Worm (Caenorhabditis elegans) whole organism, L1 larva: ENCODE data around the gene arrd-25.

Experiments
- C16A3.4 ChIP-seq: fragments of 150-350 bp; optimal IDR thresholded peaks from 2 replicates; lab custom pipeline; 2014; ENCODE audit warnings: missing biosample characterization, missing genetic modification characterization
- F16B12.6 ChIP-seq: fragments of 150-350 bp; optimal IDR thresholded peaks from 2 replicates; lab custom pipeline; 2014; ENCODE audit warnings: missing biosample characterization, missing genetic modification characterization
- aha-1 ChIP-seq: fragments of 150-350 bp; optimal IDR thresholded peaks from 2 replicates; lab custom pipeline; 2014; ENCODE audit warnings: missing biosample characterization, missing genetic modification characterization
- alr-1 ChIP-seq: fragments of 200-800 bp; sonication (Bioruptor generic); optimal IDR thresholded peaks from 2 replicates; lab custom pipeline; 2018; ENCODE audit warnings: borderline replicate concordance, mild to moderate bottlenecking, missing genetic modification characterization, missing compliant biosample characterization
- aly-2 ChIP-seq: fragments of 150-350 bp; optimal IDR thresholded peaks from 2 replicates; lab custom pipeline; 2014; ENCODE audit warnings: missing biosample characterization, missing genetic modification characterization
- ama-1 ChIP-seq: fragments of 150-350 bp; optimal IDR thresholded peaks from 2 replicates; lab custom pipeline; 2014
- blmp-1 ChIP-seq: fragments of 150-350 bp; optimal IDR thresholded peaks from 2 replicates; lab custom pipeline; 2014; ENCODE audit warnings: missing biosample characterization, missing genetic modification characterization
- ceh-63 ChIP-seq: fragments of 200-800 bp; sonication (Bioruptor generic); optimal IDR thresholded peaks from 2 replicates; lab custom pipeline; 2018; ENCODE audit warnings: mild to moderate bottlenecking, missing genetic modification characterization, missing compliant biosample characterization
- ceh-8 ChIP-seq: fragments of 200-800 bp; sonication (Bioruptor generic); optimal IDR thresholded peaks from 2 replicates; lab custom pipeline; 2018; ENCODE audit warnings: mild to moderate bottlenecking, missing genetic modification characterization, moderate library complexity, missing compliant biosample characterization
- ceh-82 ChIP-seq, 3 experiments: fragments of 150-350 bp in 1 of 3; sonication (generic microtip) in 2 of 3; optimal IDR thresholded peaks; 2 replicates each; lab custom pipeline; 2014 to 2017; ENCODE audit warnings: missing biosample characterization in 3 of 3, missing genetic modification characterization in 3 of 3
- ces-1 ChIP-seq: fragments of 150-350 bp; optimal IDR thresholded peaks from 2 replicates; lab custom pipeline; 2014; ENCODE audit warnings: missing biosample characterization, missing genetic modification reagents, missing genetic modification characterization
- dpl-1 ChIP-seq, 3 experiments: fragments of 150-350 bp in 2 of 3; sonication (generic microtip) in 1 of 3; optimal IDR thresholded peaks; 2 replicates each; lab custom pipeline; 2014 to 2017; ENCODE audit warnings: missing biosample characterization in 3 of 3, missing genetic modification characterization in 3 of 3, missing genetic modification reagents in 3 of 3
- dsc-1 ChIP-seq: sonication (generic microtip); optimal IDR thresholded peaks from 2 replicates; lab custom pipeline; 2016; ENCODE audit warnings: mild to moderate bottlenecking, missing genetic modification characterization, missing compliant biosample characterization
- efl-1 ChIP-seq, 4 experiments: fragments of 150-350 bp; optimal IDR thresholded peaks in 3 of 4; peaks in 1 of 4; 1 replicate in 1 of 4; 2 replicates in 3 of 4; lab custom pipeline; 2014; ENCODE audit warnings: missing biosample characterization in 2 of 4, missing genetic modification characterization in 2 of 4, missing genetic modification reagents in 2 of 4
- efl-3 ChIP-seq: fragments of 200-800 bp; sonication (Bioruptor generic); optimal IDR thresholded peaks from 2 replicates; lab custom pipeline; 2018; ENCODE audit warnings: mild to moderate bottlenecking, missing genetic modification characterization, missing compliant biosample characterization
- egl-13 ChIP-seq: sonication (generic microtip); optimal IDR thresholded peaks from 2 replicates; lab custom pipeline; 2016; ENCODE audit warnings: missing genotype, missing genetic modification reagents, missing genetic modification characterization, missing compliant biosample characterization
- egl-27 ChIP-seq, 2 experiments: fragments of 150-350 bp in 1 of 2; sonication (generic microtip); optimal IDR thresholded peaks; 3 replicates each; lab custom pipeline; 2017 to 2018; ENCODE audit warnings: missing biosample characterization in 2 of 2, missing genetic modification characterization in 2 of 2, missing genetic modification reagents in 2 of 2
- elt-2 ChIP-seq: sonication (generic microtip); optimal IDR thresholded peaks from 2 replicates; lab custom pipeline; 2016; ENCODE audit warnings: missing genetic modification characterization, mild to moderate bottlenecking, inconsistent platforms, missing compliant biosample characterization, missing genetic modification reagents
- elt-3 ChIP-seq, 6 experiments: fragments of 150-350 bp in 1 of 6; sonication (generic microtip); optimal IDR thresholded peaks; 2 replicates each; lab custom pipeline; 2017 to 2018; ENCODE audit warnings: missing biosample characterization in 6 of 6, missing genetic modification characterization in 6 of 6, inconsistent platforms in 1 of 6
- ets-5 ChIP-seq: fragments of 200-800 bp; sonication (Bioruptor generic); IDR thresholded peaks from 2 replicates; pipeline ENCODE4 v1.3.6; 2022; ENCODE audit warnings: missing genetic modification characterization, missing compliant biosample characterization
- fkh-10 ChIP-seq: sonication (generic microtip); optimal IDR thresholded peaks from 2 replicates; lab custom pipeline; 2017; ENCODE audit warnings: missing biosample characterization, missing genetic modification reagents, missing genetic modification characterization
- grh-1 ChIP-seq: fragments of 200-800 bp; sonication (Bioruptor generic); IDR thresholded peaks from 2 replicates; pipeline ENCODE4 v1.3.6; 2022; ENCODE audit warnings: missing genetic modification reagents, missing genetic modification characterization, missing compliant biosample characterization
- hpl-2 ChIP-seq: fragments of 150-350 bp; optimal IDR thresholded peaks from 2 replicates; lab custom pipeline; 2014; ENCODE audit warnings: missing biosample characterization, missing genetic modification reagents, missing genetic modification characterization
- irx-1 ChIP-seq: sonication (generic microtip); optimal IDR thresholded peaks from 2 replicates; lab custom pipeline; 2016; ENCODE audit warnings: missing genetic modification characterization, missing compliant biosample characterization
- isw-1 ChIP-seq: fragments of 200-800 bp; sonication (Bioruptor generic); IDR thresholded peaks from 2 replicates; pipeline ENCODE4 v1.3.6; 2022; ENCODE audit warnings: missing genetic modification characterization, missing compliant biosample characterization
- jun-1 ChIP-seq: fragments of 150-350 bp; optimal IDR thresholded peaks from 2 replicates; lab custom pipeline; 2014; ENCODE audit warnings: missing biosample characterization, missing genetic modification reagents, missing genetic modification characterization
- lin-13 ChIP-seq: fragments of 150-350 bp; optimal IDR thresholded peaks from 2 replicates; lab custom pipeline; 2014; ENCODE audit warnings: missing biosample characterization, missing genetic modification reagents, missing genetic modification characterization
- lin-15B ChIP-seq: fragments of 150-350 bp; sonication (generic microtip); optimal IDR thresholded peaks from 3 replicates; lab custom pipeline; 2014; ENCODE audit warnings: missing biosample characterization, missing genetic modification characterization
- lin-39 ChIP-seq: fragments of 150-350 bp; optimal IDR thresholded peaks from 2 replicates; lab custom pipeline; 2014; ENCODE audit warnings: missing biosample characterization, missing genetic modification reagents, missing genetic modification characterization
- lir-3 ChIP-seq: sonication (generic microtip); optimal IDR thresholded peaks from 2 replicates; lab custom pipeline; 2016; ENCODE audit warnings: mild to moderate bottlenecking, missing genetic modification characterization, moderate library complexity, missing compliant biosample characterization; ENCODE audit not compliant: poor library complexity
- nhr-11 ChIP-seq: fragments of 150-350 bp; optimal IDR thresholded peaks from 2 replicates; lab custom pipeline; 2014; ENCODE audit warnings: missing biosample characterization, missing genetic modification characterization
- nhr-19 ChIP-seq: fragments of 200-800 bp; sonication (Bioruptor generic); conservative IDR thresholded peaks from 2 replicates; pipeline ENCODE4 v1.3.6; 2022; ENCODE audit warnings: missing genetic modification characterization, missing compliant biosample characterization
- nhr-20 ChIP-seq: sonication (generic microtip); optimal IDR thresholded peaks from 2 replicates; lab custom pipeline; 2016; ENCODE audit warnings: mild to moderate bottlenecking, missing genetic modification characterization, missing compliant biosample characterization
- nhr-71 ChIP-seq: sonication (generic microtip); optimal IDR thresholded peaks from 2 replicates; lab custom pipeline; 2016; ENCODE audit warnings: mild to moderate bottlenecking, missing genetic modification characterization, moderate library complexity, missing compliant biosample characterization
- nhr-76 ChIP-seq: sonication (generic microtip); optimal IDR thresholded peaks from 2 replicates; lab custom pipeline; 2017; ENCODE audit warnings: missing biosample characterization, missing genetic modification characterization
- nhr-77 ChIP-seq: fragments of 150-350 bp; optimal IDR thresholded peaks from 2 replicates; lab custom pipeline; 2014; ENCODE audit warnings: missing biosample characterization, missing genetic modification characterization
- nhr-84 ChIP-seq: sonication (generic microtip); optimal IDR thresholded peaks from 2 replicates; lab custom pipeline; 2017; ENCODE audit warnings: missing biosample characterization, missing genetic modification characterization
- nhr-85 ChIP-seq: sonication (generic microtip); peaks from one replicate; lab custom pipeline; 2016; ENCODE audit warnings: missing genetic modification characterization, inconsistent platforms, missing compliant biosample characterization
- nhr-90 ChIP-seq: sonication (generic microtip); optimal IDR thresholded peaks from 2 replicates; lab custom pipeline; 2016; ENCODE audit warnings: mild to moderate bottlenecking, missing genetic modification characterization, missing compliant biosample characterization; ENCODE audit not compliant: poor library complexity
- skn-1 ChIP-seq: fragments of 150-350 bp; optimal IDR thresholded peaks from 2 replicates; lab custom pipeline; 2014; ENCODE audit warnings: missing biosample characterization, missing genetic modification characterization
- snpc-4 ChIP-seq: fragments of 150-350 bp; optimal IDR thresholded peaks from 2 replicates; lab custom pipeline; 2014; ENCODE audit warnings: missing biosample characterization, missing genetic modification characterization
- sox-4 ChIP-seq: sonication (generic microtip); optimal IDR thresholded peaks from 2 replicates; lab custom pipeline; 2016; ENCODE audit warnings: missing genetic modification characterization, missing compliant biosample characterization
- sptf-1 ChIP-seq: fragments of 150-350 bp; optimal IDR thresholded peaks from 2 replicates; lab custom pipeline; 2014; ENCODE audit warnings: missing biosample characterization, missing genetic modification characterization
- tbx-2 ChIP-seq: sonication (generic microtip); optimal IDR thresholded peaks from 2 replicates; lab custom pipeline; 2016; ENCODE audit warnings: missing genetic modification characterization, missing compliant biosample characterization
- unc-130 ChIP-seq: fragments of 150-350 bp; optimal IDR thresholded peaks from 2 replicates; lab custom pipeline; 2017; ENCODE audit warnings: missing biosample characterization, missing genetic modification characterization, inconsistent platforms
- unc-62 ChIP-seq: fragments of 150-350 bp; optimal IDR thresholded peaks from 2 replicates; lab custom pipeline; 2014; ENCODE audit warnings: missing biosample characterization, missing genetic modification reagents, missing genetic modification characterization
- unc-86 ChIP-seq: sonication (generic microtip); optimal IDR thresholded peaks from 2 replicates; lab custom pipeline; 2016; ENCODE audit warnings: missing genetic modification characterization, missing compliant biosample characterization
- unc-98 ChIP-seq: fragments of 200-800 bp; sonication (Bioruptor generic); IDR thresholded peaks from 2 replicates; pipeline ENCODE4 v1.3.6; 2022; ENCODE audit warnings: missing genetic modification characterization, missing compliant biosample characterization
- vab-15 ChIP-seq: sonication (generic microtip); optimal IDR thresholded peaks from 2 replicates; lab custom pipeline; 2017; ENCODE audit warnings: missing genotype, mild to moderate bottlenecking, missing genetic modification characterization, missing compliant biosample characterization
- xbp-1 ChIP-seq: sonication (generic microtip); optimal IDR thresholded peaks from 2 replicates; lab custom pipeline; 2016; ENCODE audit warnings: missing genetic modification characterization, missing compliant biosample characterization
- zag-1 ChIP-seq: fragments of 150-350 bp; optimal IDR thresholded peaks from 2 replicates; lab custom pipeline; 2014; ENCODE audit warnings: missing biosample characterization, missing genetic modification characterization
- zip-4 ChIP-seq: fragments of 200-800 bp; sonication (Bioruptor generic); optimal IDR thresholded peaks from 2 replicates; lab custom pipeline; 2018; ENCODE audit warnings: mild to moderate bottlenecking, missing genetic modification characterization, moderate library complexity, missing compliant biosample characterization
- ztf-11 ChIP-seq, 2 experiments: sonication (generic microtip); optimal IDR thresholded peaks; 2 replicates each; lab custom pipeline; 2016 to 2017; ENCODE audit warnings: missing genetic modification characterization in 2 of 2, missing biosample characterization in 1 of 2, missing compliant biosample characterization in 1 of 2

Gene arrd-25

DNA sequence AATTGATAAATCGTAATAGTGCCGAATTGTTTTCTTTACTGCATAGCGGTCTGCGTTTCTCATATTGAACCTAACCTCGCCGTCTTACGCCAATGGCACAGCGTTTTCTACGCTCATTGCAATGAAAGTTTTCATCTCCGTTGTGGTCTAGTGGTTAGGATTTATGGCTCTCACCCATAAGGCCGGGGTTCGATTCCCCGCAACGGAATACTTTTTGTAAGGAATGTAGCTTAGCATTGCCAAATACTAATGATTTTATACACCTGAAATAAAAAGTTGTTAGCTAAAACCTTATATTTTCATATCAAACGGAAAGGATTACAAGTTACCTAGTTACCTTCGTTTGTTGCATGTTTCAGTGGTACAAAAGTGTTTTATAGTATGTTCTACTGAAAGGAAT, 17.8 kb upstream of the arrd-25 start (continued):
- peak; percentile 87 for TF ChIP-seq nhr-20 (tag; lab: Kevin White, UChicago)
- no peak for TF ChIP-seq nhr-84 (tag; lab: Kevin White, UChicago)
- TF ChIP-seq nhr-76 (tag; lab: Kevin White, UChicago): peak; percentile 26
- TF ChIP-seq ceh-82 (tag; optimal IDR thresholded peaks at IDR 0.05; lab: Kevin White, UChicago): peak; percentile 68 to 87 (median 69)
- TF ChIP-seq dsc-1 (tag; lab: Kevin White, UChicago): peak; percentile 89
- TF ChIP-seq nhr-90 (tag; lab: Kevin White, UChicago): peak; percentile 85
- peak; percentile 80 for TF ChIP-seq tbx-2 (tag; lab: Kevin White, UChicago)
- TF ChIP-seq C16A3.4: peak; percentile 77
- no peak for TF ChIP-seq lin-15B (tag; lab: Kevin White, UChicago)
- peak; percentile 39; the same call in 1 of the 2 replicates for TF ChIP-seq unc-98 (GFP tag; lab: Robert Waterston, UW)
- peak in 1 of 2 experiments; percentile 16 for TF ChIP-seq egl-27 (tag; optimal IDR thresholded peaks at IDR 0.05; lab: Kevin White, UChicago)
- TF ChIP-seq xbp-1 (tag; lab: Kevin White, UChicago): peak; percentile 62
- peak; percentile 80 for TF ChIP-seq nhr-77 (tag; lab: Kevin White, UChicago)
- no peak for TF ChIP-seq hpl-2
- peak in 1 of 2 experiments; percentile 68 for TF ChIP-seq ztf-11 (tag; optimal IDR thresholded peaks at IDR 0.05; lab: Kevin White, UChicago)
- TF ChIP-seq elt-2: peak; percentile 60
- peak; percentile 5 for TF ChIP-seq ceh-63
- TF ChIP-seq nhr-71 (tag; lab: Kevin White, UChicago): peak; percentile 87
- TF ChIP-seq F16B12.6: no peak
- TF ChIP-seq jun-1 (tag; lab: Kevin White, UChicago): peak; percentile 37
- peak; percentile 56 for TF ChIP-seq blmp-1 (tag; lab: Kevin White, UChicago)
- TF ChIP-seq ets-5: no peak
- peak; percentile 91 for TF ChIP-seq unc-130 (tag; lab: Kevin White, UChicago)
- peak; percentile 53 for TF ChIP-seq isw-1 (GFP tag; lab: Robert Waterston, UW)
- peak; percentile 22 for TF ChIP-seq lin-13 (GFP tag; lab: Kevin White, UChicago)
- TF ChIP-seq unc-86 (tag; lab: Kevin White, UChicago): peak; percentile 69
- TF ChIP-seq efl-3 (GFP tag; lab: Kevin White, UChicago): no peak
- TF ChIP-seq vab-15 (tag; lab: Kevin White, UChicago): no peak
- TF ChIP-seq egl-13 (tag; lab: Kevin White, UChicago): peak; percentile 76
- TF ChIP-seq aha-1: no peak
- TF ChIP-seq lir-3 (tag; lab: Kevin White, UChicago): peak; percentile 19
- peak; percentile 83 for TF ChIP-seq nhr-19 (GFP tag; lab: Robert Waterston, UW)
- TF ChIP-seq elt-3 (tag; optimal IDR thresholded peaks at IDR 0.05; lab: Kevin White, UChicago): peak in 2 of 6 experiments; percentile 31 to 60
- TF ChIP-seq unc-62: no peak
- peak; percentile 30 for TF ChIP-seq grh-1 (GFP tag; lab: Robert Waterston, UW)
- peak; percentile 47 for TF ChIP-seq zag-1
- no peak for TF ChIP-seq sptf-1 (tag; lab: Kevin White, UChicago)
- peak; percentile 60 for TF ChIP-seq nhr-85 (tag; lab: Kevin White, UChicago)
- TF ChIP-seq snpc-4: peak; percentile 47
- TF ChIP-seq aly-2 (tag; lab: Kevin White, UChicago): peak; percentile 48
- peak; percentile 51 for TF ChIP-seq sox-4 (tag; lab: Kevin White, UChicago)
- peak; percentile 66 for TF ChIP-seq skn-1 (tag; lab: Kevin White, UChicago)
- TF ChIP-seq nhr-11 (tag; lab: Kevin White, UChicago): peak; percentile 1
- TF ChIP-seq lin-39 (tag; lab: Kevin White, UChicago): no peak
- TF ChIP-seq irx-1 (tag; lab: Kevin White, UChicago): peak; percentile 65
- no peak for TF ChIP-seq ceh-8 (GFP tag; lab: Kevin White, UChicago)
- TF ChIP-seq dpl-1 (GFP tag; optimal IDR thresholded peaks at IDR 0.05; lab: Kevin White, UChicago): peak; percentile 14 to 31 (median 25)
- TF ChIP-seq zip-4: peak; percentile 1
- peak; percentile 48 for TF ChIP-seq fkh-10 (GFP tag; lab: Kevin White, UChicago)
- no peak for TF ChIP-seq ces-1 (GFP tag; lab: Kevin White, UChicago)
- no peak for TF ChIP-seq ama-1
- no peak for TF ChIP-seq alr-1 (tag; lab: Kevin White, UChicago)
- peak; percentile 46 to 47 for TF ChIP-seq efl-1 (optimal IDR thresholded peaks at IDR 0.05; lab: Kevin White, UChicago)
- peak; percentile 16 to 91 for TF ChIP-seq efl-1 (GFP tag; optimal IDR thresholded peaks at IDR 0.05 in 1 of 2; lab: Kevin White, UChicago)
